Worm (Caenorhabditis elegans): Measurements from ENCODE around the gene F28H7.2.

Gene F28H7.2

DNA sequence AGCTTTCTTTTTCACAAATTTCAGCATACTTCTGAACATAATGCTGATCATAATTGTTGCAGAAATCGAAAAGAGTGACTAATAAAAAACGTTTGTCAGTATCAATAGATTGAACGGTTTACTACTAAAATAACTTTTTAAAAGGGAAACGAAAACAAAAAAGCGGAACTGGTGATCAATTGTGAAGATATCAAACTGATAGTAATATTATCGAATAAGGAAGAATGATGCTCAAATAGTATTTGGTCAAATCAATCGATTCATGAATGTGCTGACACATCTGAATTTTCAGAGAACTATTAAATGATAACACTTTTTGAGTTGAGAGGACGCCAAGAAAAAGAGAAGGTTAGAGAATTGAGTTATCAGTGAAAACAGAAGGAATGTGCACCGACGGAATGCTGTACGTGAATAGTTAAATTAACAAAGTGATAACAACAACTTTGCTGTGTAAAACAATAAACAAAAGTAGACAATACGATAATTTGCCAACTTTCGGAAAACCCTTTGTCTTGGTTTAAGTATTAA, 28.9 kb downstream of the F28H7.2 start, which contains the start of gene D1054.5:
D1054.5 (minus strand) TSS at position 51 of the 528 bp plus-strand sequence.
- TF ChIP-seq scrt-1 (GFP tag; IDR thresholded peaks at IDR 0.05) = no peak
- TF ChIP-seq aly-1 (tag; optimal IDR thresholded peaks at IDR 0.05) = no peak
- TF ChIP-seq F13C5.2 (tag; optimal IDR thresholded peaks at IDR 0.05) = no peak
- no peak for TF ChIP-seq sea-1 (GFP tag; conservative IDR thresholded peaks at IDR 0.05)
- TF ChIP-seq hnd-1 (tag; optimal IDR thresholded peaks at IDR 0.05) = no peak
- TF ChIP-seq hmg-4 (GFP tag; optimal IDR thresholded peaks at IDR 0.05) = no peak
- TF ChIP-seq tra-4 (tag; optimal IDR thresholded peaks at IDR 0.05) = no peak
- no peak for TF ChIP-seq tbx-11 (GFP tag; IDR thresholded peaks at IDR 0.05)
- no peak for TF ChIP-seq ama-1 (optimal IDR thresholded peaks at IDR 0.05)
- no peak for TF ChIP-seq ets-7 (tag; optimal IDR thresholded peaks at IDR 0.05)
- TF ChIP-seq ceh-13 (GFP tag; optimal IDR thresholded peaks at IDR 0.05) = no peak
- no peak for TF ChIP-seq pes-1 (GFP tag; IDR thresholded peaks at IDR 0.05)
- TF ChIP-seq ceh-36 (tag; optimal IDR thresholded peaks at IDR 0.05) = no peak
- TF ChIP-seq flt-1 (GFP tag; IDR thresholded peaks at IDR 0.05) = no peak
- no peak for TF ChIP-seq hmbx-1 (tag; optimal IDR thresholded peaks at IDR 0.05)
- TF ChIP-seq B0310.2 (tag; optimal IDR thresholded peaks at IDR 0.05) = no peak
- no peak for TF ChIP-seq tbx-37 (GFP tag; conservative IDR thresholded peaks at IDR 0.05)

DNA sequence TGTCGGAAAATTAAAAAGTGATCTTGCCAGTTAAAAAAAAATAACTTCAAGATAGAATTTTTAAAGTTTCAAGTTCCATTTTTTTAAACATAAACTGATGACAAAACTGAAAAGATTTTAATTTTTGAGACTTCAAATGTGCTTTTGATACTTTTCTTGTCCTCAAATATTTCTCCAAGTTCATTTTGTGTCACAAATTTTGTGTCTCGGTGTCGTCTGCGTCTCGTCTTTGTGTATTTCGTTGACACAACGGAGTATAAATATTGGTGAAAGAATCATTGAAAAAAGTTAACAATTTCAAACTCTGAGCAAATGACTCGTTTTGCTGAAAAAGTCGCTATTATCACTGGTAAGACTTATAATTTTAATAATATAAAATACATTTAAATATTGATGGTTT, 36.3 kb downstream of the F28H7.2 start, which contains the start of gene D1054.8:
D1054.8 (plus strand) TSS at position 301 of the 400 bp plus-strand sequence.
- no peak for TF ChIP-seq scrt-1 (GFP tag; IDR thresholded peaks at IDR 0.05)
- no peak for TF ChIP-seq ceh-36 (tag; optimal IDR thresholded peaks at IDR 0.05)

DNA sequence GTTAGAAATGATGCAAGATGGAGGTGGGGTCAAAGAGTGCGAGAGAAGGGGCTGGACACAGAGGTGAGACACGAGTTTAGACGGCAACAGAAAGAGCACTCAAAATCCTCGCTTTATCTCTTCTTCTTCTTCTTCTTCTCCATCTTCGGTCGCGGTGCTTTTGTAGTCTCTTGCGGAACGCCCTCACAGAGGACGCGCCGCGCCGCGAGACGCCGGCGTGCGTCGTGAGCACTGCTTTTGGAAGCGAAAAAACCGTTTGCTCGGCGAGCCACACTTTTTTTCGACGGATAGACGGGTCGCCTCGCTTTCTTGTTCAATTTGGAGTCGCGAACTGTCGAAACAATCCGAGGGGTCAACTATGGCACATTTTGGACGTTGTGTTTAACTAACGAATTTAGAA, 43.2 kb downstream of the F28H7.2 start, which contains the start of gene D1054.9:
D1054.9 (minus strand) TSS at position 137 of the 400 bp plus-strand sequence.
- no peak for TF ChIP-seq flt-1 (GFP tag; IDR thresholded peaks at IDR 0.05)
- TF ChIP-seq aly-1 (tag; optimal IDR thresholded peaks at IDR 0.05) = no peak
- TF ChIP-seq scrt-1 (GFP tag; IDR thresholded peaks at IDR 0.05) = no peak
- TF ChIP-seq ets-7 (tag; optimal IDR thresholded peaks at IDR 0.05) = no peak
- TF ChIP-seq sea-1 (GFP tag; conservative IDR thresholded peaks at IDR 0.05) = no peak
- TF ChIP-seq tbx-37 (GFP tag; conservative IDR thresholded peaks at IDR 0.05) = no peak
- TF ChIP-seq ceh-36 (tag; optimal IDR thresholded peaks at IDR 0.05) = no peak
- TF ChIP-seq pes-1 (GFP tag; IDR thresholded peaks at IDR 0.05) = no peak
- no peak for TF ChIP-seq tbx-11 (GFP tag; IDR thresholded peaks at IDR 0.05)
- no peak for TF ChIP-seq B0310.2 (tag; optimal IDR thresholded peaks at IDR 0.05)
- no peak for TF ChIP-seq tra-4 (tag; optimal IDR thresholded peaks at IDR 0.05)
- no peak for TF ChIP-seq ceh-13 (GFP tag; optimal IDR thresholded peaks at IDR 0.05)
- no peak for TF ChIP-seq hmg-4 (GFP tag; optimal IDR thresholded peaks at IDR 0.05)
- no peak for TF ChIP-seq hmbx-1 (tag; optimal IDR thresholded peaks at IDR 0.05)
- TF ChIP-seq ama-1 (optimal IDR thresholded peaks at IDR 0.05) = no peak

DNA sequence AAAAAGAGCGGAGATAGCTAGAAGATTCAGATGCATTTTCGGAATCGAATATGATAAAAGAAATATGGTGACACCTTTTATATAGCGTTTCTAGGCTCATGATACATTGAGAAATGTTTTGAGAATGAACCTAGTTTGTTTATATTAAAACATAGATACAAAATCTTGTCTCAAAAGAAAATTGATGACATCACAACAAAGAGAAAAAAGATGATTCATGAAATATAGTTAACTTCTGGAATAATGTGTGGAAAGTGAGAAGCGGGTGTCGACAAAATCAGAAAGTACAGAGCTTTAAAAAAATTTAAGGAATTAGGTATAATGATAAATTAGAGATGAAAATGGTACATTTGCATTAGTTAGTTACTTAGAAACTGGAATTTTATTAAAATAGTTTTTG, 45.1 kb downstream of the F28H7.2 start, which contains the start of gene D1054.10:
D1054.10 (minus strand) TSS at position 101 of the 400 bp plus-strand sequence.
- TF ChIP-seq hnd-1 (tag; optimal IDR thresholded peaks at IDR 0.05) (no peak), flt-1 (GFP tag; IDR thresholded peaks at IDR 0.05) (no peak), ceh-36 (tag; optimal IDR thresholded peaks at IDR 0.05) (no peak), tra-4 (tag; optimal IDR thresholded peaks at IDR 0.05) (no peak), aly-1 (tag; optimal IDR thresholded peaks at IDR 0.05) (no peak), hmbx-1 (tag; optimal IDR thresholded peaks at IDR 0.05) (no peak), hmg-4 (GFP tag; optimal IDR thresholded peaks at IDR 0.05) (no peak), pes-1 (GFP tag; IDR thresholded peaks at IDR 0.05) (no peak), scrt-1 (GFP tag; IDR thresholded peaks at IDR 0.05) (no peak), sea-1 (GFP tag; conservative IDR thresholded peaks at IDR 0.05) (no peak), tbx-11 (GFP tag; IDR thresholded peaks at IDR 0.05) (no peak), ama-1 (optimal IDR thresholded peaks at IDR 0.05) (no peak), ceh-13 (GFP tag; optimal IDR thresholded peaks at IDR 0.05) (no peak), tbx-37 (GFP tag; conservative IDR thresholded peaks at IDR 0.05) (no peak), B0310.2 (tag; optimal IDR thresholded peaks at IDR 0.05) (no peak), ets-7 (tag; optimal IDR thresholded peaks at IDR 0.05) (no peak), F13C5.2 (tag; optimal IDR thresholded peaks at IDR 0.05) (no peak)

DNA sequence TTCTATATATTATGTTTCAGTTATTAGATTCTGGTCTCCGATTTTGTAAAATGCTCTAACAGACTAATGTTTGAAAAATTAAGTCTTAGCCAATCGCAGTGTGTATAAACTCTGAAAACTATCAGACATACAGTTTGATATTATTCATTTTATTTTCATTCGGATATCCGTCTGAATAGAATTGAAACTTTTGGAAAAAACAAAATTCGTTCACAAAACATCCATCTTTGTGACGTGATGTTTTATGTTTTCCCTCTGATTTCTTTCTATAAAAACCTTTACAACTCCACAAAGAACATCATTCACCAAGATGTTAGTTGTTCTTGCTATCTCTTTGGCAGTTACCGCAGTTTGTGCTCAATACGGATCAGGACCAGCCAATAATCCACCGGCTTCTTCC, 45.8 kb downstream of the F28H7.2 start, which contains the start of gene ule-3:
ule-3 (plus strand) TSS at position 301 of the 400 bp plus-strand sequence.
- no peak for TF ChIP-seq scrt-1 (GFP tag; IDR thresholded peaks at IDR 0.05)
- TF ChIP-seq hmbx-1 (tag; optimal IDR thresholded peaks at IDR 0.05) = no peak
- no peak for TF ChIP-seq pes-1 (GFP tag; IDR thresholded peaks at IDR 0.05)
- TF ChIP-seq ama-1 (optimal IDR thresholded peaks at IDR 0.05) = no peak
- TF ChIP-seq sea-1 (GFP tag; conservative IDR thresholded peaks at IDR 0.05) = no peak
- no peak for TF ChIP-seq B0310.2 (tag; optimal IDR thresholded peaks at IDR 0.05)
- TF ChIP-seq aly-1 (tag; optimal IDR thresholded peaks at IDR 0.05) = no peak
- TF ChIP-seq hnd-1 (tag; optimal IDR thresholded peaks at IDR 0.05) = no peak
- TF ChIP-seq F13C5.2 (tag; optimal IDR thresholded peaks at IDR 0.05) = no peak
- TF ChIP-seq tbx-11 (GFP tag; IDR thresholded peaks at IDR 0.05) = no peak
- TF ChIP-seq ceh-13 (GFP tag; optimal IDR thresholded peaks at IDR 0.05) = no peak

DNA sequence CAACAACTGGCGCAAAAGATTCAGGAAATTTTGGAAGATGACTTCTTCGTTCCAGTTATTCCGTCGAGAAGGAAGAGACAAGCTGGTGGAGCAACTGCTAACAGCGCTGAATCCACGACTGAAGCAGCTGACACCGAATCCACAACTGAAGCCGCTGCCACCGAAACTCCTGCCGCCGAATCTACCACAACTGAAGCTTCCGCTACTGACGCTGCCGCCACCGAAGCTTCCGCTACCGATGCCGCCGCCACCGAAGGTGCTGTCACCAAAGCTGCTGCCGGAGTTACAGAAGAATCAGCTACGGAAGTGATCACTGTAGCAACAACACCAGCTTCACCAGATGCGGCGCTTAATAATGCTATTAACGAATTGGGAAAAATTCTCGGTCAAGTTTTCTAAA, 46.8 kb downstream of the F28H7.2 start:
- TF ChIP-seq hnd-1 (tag; optimal IDR thresholded peaks at IDR 0.05) (no peak), F13C5.2 (tag; optimal IDR thresholded peaks at IDR 0.05) (no peak), tra-4 (tag; optimal IDR thresholded peaks at IDR 0.05) (no peak), hmbx-1 (tag; optimal IDR thresholded peaks at IDR 0.05) (no peak), tbx-37 (GFP tag; conservative IDR thresholded peaks at IDR 0.05) (no peak), sea-1 (GFP tag; conservative IDR thresholded peaks at IDR 0.05) (no peak), tbx-11 (GFP tag; IDR thresholded peaks at IDR 0.05) (no peak), hmg-4 (GFP tag; optimal IDR thresholded peaks at IDR 0.05) (no peak), aly-1 (tag; optimal IDR thresholded peaks at IDR 0.05) (no peak), ama-1 (optimal IDR thresholded peaks at IDR 0.05) (no peak), B0310.2 (tag; optimal IDR thresholded peaks at IDR 0.05) (no peak)

DNA sequence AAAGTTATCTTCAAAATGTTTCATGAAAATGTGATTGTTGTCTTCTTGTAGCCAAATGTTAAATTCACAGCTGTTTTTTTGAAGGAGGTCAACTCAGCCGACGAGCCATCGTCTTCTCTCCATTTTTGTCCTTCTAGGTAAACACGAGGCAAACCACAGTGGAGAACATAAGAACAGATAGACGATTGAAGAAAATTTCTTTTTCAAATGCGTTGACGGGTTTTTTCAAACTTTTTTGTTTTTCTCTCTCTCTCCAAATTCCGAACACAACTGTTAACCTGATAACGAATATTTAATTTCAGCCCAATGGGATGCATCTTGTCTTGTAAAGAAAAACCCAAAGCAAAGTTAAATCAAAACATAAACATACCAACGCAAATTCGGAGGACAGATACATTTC, 47.8 kb downstream of the F28H7.2 start, which contains the start of gene D1054.19:
D1054.19 (plus strand) TSS at position 301 of the 400 bp plus-strand sequence.
- TF ChIP-seq aly-1 (tag; optimal IDR thresholded peaks at IDR 0.05) = no peak
- TF ChIP-seq F13C5.2 (tag; optimal IDR thresholded peaks at IDR 0.05) = no peak
- no peak for TF ChIP-seq ceh-13 (GFP tag; optimal IDR thresholded peaks at IDR 0.05)
- no peak for TF ChIP-seq ceh-36 (tag; optimal IDR thresholded peaks at IDR 0.05)
- no peak for TF ChIP-seq ama-1 (optimal IDR thresholded peaks at IDR 0.05)
- TF ChIP-seq tbx-11 (GFP tag; IDR thresholded peaks at IDR 0.05) = no peak
- TF ChIP-seq tbx-37 (GFP tag; conservative IDR thresholded peaks at IDR 0.05) = no peak
- TF ChIP-seq hmbx-1 (tag; optimal IDR thresholded peaks at IDR 0.05) = no peak
- TF ChIP-seq flt-1 (GFP tag; IDR thresholded peaks at IDR 0.05) = no peak
- no peak for TF ChIP-seq pes-1 (GFP tag; IDR thresholded peaks at IDR 0.05)
- TF ChIP-seq tra-4 (tag; optimal IDR thresholded peaks at IDR 0.05) = no peak
- TF ChIP-seq hmg-4 (GFP tag; optimal IDR thresholded peaks at IDR 0.05) = no peak
- no peak for TF ChIP-seq sea-1 (GFP tag; conservative IDR thresholded peaks at IDR 0.05)
- no peak for TF ChIP-seq B0310.2 (tag; optimal IDR thresholded peaks at IDR 0.05)
- no peak for TF ChIP-seq scrt-1 (GFP tag; IDR thresholded peaks at IDR 0.05)
- TF ChIP-seq hnd-1 (tag; optimal IDR thresholded peaks at IDR 0.05) = no peak
- TF ChIP-seq ets-7 (tag; optimal IDR thresholded peaks at IDR 0.05) = no peak
